Fruit fly (Drosophila melanogaster) whole organism, embryonic: Measurements from ENCODE around the gene CG42487.

Source experiments
- BtbVII ChIP-seq: fragments of 200-800 bp; sonication (Bioruptor generic); optimal IDR thresholded peaks from 3 replicates; lab custom pipeline; 2017; ENCODE audit warnings: missing biosample characterization, mild to moderate bottlenecking, missing genetic modification characterization
- CG10565 ChIP-seq: fragments of 200-800 bp; sonication (Bioruptor generic); optimal IDR thresholded peaks from 3 replicates; lab custom pipeline; 2016; ENCODE audit warnings: missing biosample characterization, mild to moderate bottlenecking, missing genetic modification characterization
- CG10654 ChIP-seq: fragments of 200-800 bp; sonication (Bioruptor generic); optimal IDR thresholded peaks from 2 replicates; lab custom pipeline; 2016; ENCODE audit warnings: missing biosample characterization, missing genetic modification characterization
- CG11696 ChIP-seq: fragments of 200-800 bp; sonication (Bioruptor generic); IDR thresholded peaks from 2 replicates; pipeline ENCODE4 v1.3.6; 2022; ENCODE audit warnings: missing biosample characterization, missing genetic modification characterization
- CG15479 ChIP-seq: fragments of 200-800 bp; sonication (Bioruptor generic); optimal IDR thresholded peaks from 3 replicates; lab custom pipeline; 2019; ENCODE audit warnings: missing biosample characterization, mild to moderate bottlenecking, missing genetic modification characterization, moderate library complexity
- CG17385 ChIP-seq: fragments of 200-800 bp; sonication (Bioruptor generic); optimal IDR thresholded peaks from 3 replicates; lab custom pipeline; 2018; ENCODE audit warnings: missing biosample characterization, mild to moderate bottlenecking, missing genetic modification characterization
- CG1832 ChIP-seq: fragments of 200-800 bp; sonication (Bioruptor generic); optimal IDR thresholded peaks from 2 replicates; lab custom pipeline; 2017; ENCODE audit warnings: missing biosample characterization, mild to moderate bottlenecking, missing genetic modification characterization, inconsistent platforms
- CG2129 ChIP-seq: fragments of 200-800 bp; sonication (Bioruptor generic); IDR thresholded peaks from 2 replicates; pipeline ENCODE4 v1.3.6; 2022; ENCODE audit warnings: missing biosample characterization, missing genetic modification characterization; ENCODE audit not compliant: partially characterized antibody
- CG31441 ChIP-seq: fragments of 200-800 bp; sonication (Bioruptor generic); IDR thresholded peaks from 2 replicates; pipeline ENCODE4 v1.3.6; 2022; ENCODE audit warnings: missing biosample characterization, missing genetic modification characterization
- CG34422 ChIP-seq: fragments of 200-800 bp; sonication (Bioruptor generic); IDR thresholded peaks from 3 replicates; pipeline ENCODE4 v1.3.6; 2022; ENCODE audit warnings: missing biosample characterization, missing genetic modification characterization
- CG6854 ChIP-seq: fragments of 200-800 bp; sonication (Bioruptor generic); optimal IDR thresholded peaks from 3 replicates; lab custom pipeline; 2017; ENCODE audit warnings: missing biosample characterization, mild to moderate bottlenecking, missing genetic modification characterization
- CG9932 ChIP-seq: fragments of 200-800 bp; sonication (Bioruptor generic); IDR thresholded peaks from 2 replicates; pipeline ENCODE4 v1.3.6; 2022; ENCODE audit warnings: missing biosample characterization, missing genetic modification characterization
- CTCF ChIP-seq: fragments of 200-800 bp; sonication (Bioruptor generic); optimal IDR thresholded peaks from 2 replicates; lab custom pipeline; 2017; ENCODE audit warnings: missing biosample characterization, mild to moderate bottlenecking, missing genetic modification characterization, moderate library complexity
- Dbx ChIP-seq: fragments of 200-800 bp; sonication (Bioruptor generic); IDR thresholded peaks from 3 replicates; pipeline ENCODE4 v1.3.6; 2022; ENCODE audit warnings: missing biosample characterization, missing genetic modification characterization
- Dll ChIP-seq: fragments of 200-800 bp; sonication (Bioruptor generic); IDR thresholded peaks from 4 replicates; pipeline ENCODE4 v1.3.6; 2022; ENCODE audit warnings: missing biosample characterization, missing genetic modification characterization; ENCODE audit not compliant: partially characterized antibody
- Gsc ChIP-seq: fragments of 200-800 bp; sonication (Bioruptor generic); IDR thresholded peaks from 2 replicates; pipeline ENCODE4 v1.3.6; 2022; ENCODE audit warnings: missing biosample characterization, missing genetic modification characterization
- HLH54F ChIP-seq: fragments of 200-800 bp; sonication (Bioruptor generic); optimal IDR thresholded peaks from 3 replicates; lab custom pipeline; 2016; ENCODE audit warnings: missing biosample characterization, missing genetic modification characterization
- HmgZ ChIP-seq: fragments of 200-800 bp; sonication (Bioruptor generic); optimal IDR thresholded peaks from 2 replicates; lab custom pipeline; 2018; ENCODE audit warnings: missing biosample characterization, mild to moderate bottlenecking, missing genetic modification characterization
- Lhr ChIP-seq: fragments of 200-800 bp; sonication (Bioruptor generic); optimal IDR thresholded peaks from 3 replicates; lab custom pipeline; 2017; ENCODE audit warnings: mild to moderate bottlenecking, missing biosample characterization, missing genetic modification reagents, missing genetic modification characterization
- MBD-R2 ChIP-seq: fragments of 200-800 bp; sonication (Bioruptor generic); IDR thresholded peaks from 2 replicates; pipeline ENCODE4 v1.3.6; 2022; ENCODE audit warnings: missing biosample characterization, missing genetic modification characterization
- MESR4 ChIP-seq: fragments of 200-800 bp; sonication (Bioruptor generic); optimal IDR thresholded peaks from 2 replicates; lab custom pipeline; 2018; ENCODE audit warnings: missing biosample characterization, mild to moderate bottlenecking, missing genetic modification characterization, moderate library complexity
- MTF-1 ChIP-seq: fragments of 200-800 bp; sonication (Bioruptor generic); optimal IDR thresholded peaks from 2 replicates; lab custom pipeline; 2018; ENCODE audit warnings: missing biosample characterization, mild to moderate bottlenecking, missing genetic modification characterization, borderline replicate concordance
- Mes4 ChIP-seq: fragments of 200-800 bp; sonication (Bioruptor generic); optimal IDR thresholded peaks from 2 replicates; lab custom pipeline; 2016; ENCODE audit warnings: missing biosample characterization, missing genetic modification characterization
- Optix ChIP-seq: fragments of 200-800 bp; sonication (Bioruptor generic); IDR thresholded peaks from 3 replicates; pipeline ENCODE4 v1.3.6; 2022; ENCODE audit warnings: missing biosample characterization, missing genetic modification characterization
- Ravus ChIP-seq: fragments of 200-800 bp; sonication (Bioruptor generic); IDR thresholded peaks from 2 replicates; pipeline ENCODE4 v1.3.6; 2022; ENCODE audit warnings: missing biosample characterization, missing genetic modification characterization
- Scr ChIP-seq: fragments of 200-800 bp; sonication (Bioruptor generic); IDR thresholded peaks from 2 replicates; pipeline ENCODE4 v1.3.6; 2022; ENCODE audit warnings: missing biosample characterization, missing genetic modification characterization; ENCODE audit not compliant: partially characterized antibody
- Sry-β ChIP-seq: fragments of 200-800 bp; sonication (Bioruptor generic); optimal IDR thresholded peaks from 2 replicates; lab custom pipeline; 2018; ENCODE audit warnings: missing biosample characterization, mild to moderate bottlenecking, missing genetic modification characterization, moderate library complexity
- Sry-δ ChIP-seq: fragments of 200-800 bp; sonication (Bioruptor generic); optimal IDR thresholded peaks from 2 replicates; lab custom pipeline; 2016; ENCODE audit warnings: missing biosample characterization, missing genetic modification characterization
- ash1 ChIP-seq: fragments of 200-800 bp; sonication (Bioruptor generic); optimal IDR thresholded peaks from 2 replicates; lab custom pipeline; 2018; ENCODE audit warnings: missing biosample characterization, mild to moderate bottlenecking, missing genetic modification characterization
- cas ChIP-seq: fragments of 200-800 bp; sonication (Bioruptor generic); IDR thresholded peaks from 2 replicates; pipeline ENCODE4 v1.3.6; 2022; ENCODE audit warnings: missing biosample characterization, missing genetic modification characterization
- dati ChIP-seq: fragments of 200-800 bp; sonication (Bioruptor generic); IDR thresholded peaks from 2 replicates; pipeline ENCODE4 v1.3.6; 2022; ENCODE audit warnings: missing biosample characterization, missing genetic modification characterization
- dm ChIP-seq: fragments of 200-800 bp; sonication (Bioruptor generic); optimal IDR thresholded peaks from 3 replicates; lab custom pipeline; 2016; ENCODE audit warnings: missing biosample characterization, missing genetic modification characterization
- eve ChIP-seq, 2 experiments: fragments of >200 bp; optimal IDR thresholded peaks; 2 replicates each; lab custom pipeline; 2017; ENCODE audit warnings: missing biosample characterization in 2 of 2, missing genetic modification characterization in 2 of 2
- ewg ChIP-seq: fragments of 200-800 bp; sonication (Bioruptor generic); optimal IDR thresholded peaks from 3 replicates; lab custom pipeline; 2017; ENCODE audit warnings: mild to moderate bottlenecking, missing biosample characterization, missing genetic modification reagents, missing genetic modification characterization
- fd96Cb ChIP-seq: fragments of 200-800 bp; sonication (Bioruptor generic); optimal IDR thresholded peaks from 2 replicates; lab custom pipeline; 2018; ENCODE audit warnings: missing biosample characterization, mild to moderate bottlenecking, missing genetic modification characterization, moderate library complexity
- gfzf ChIP-seq: fragments of 200-800 bp; sonication (Bioruptor generic); optimal IDR thresholded peaks from 2 replicates; lab custom pipeline; 2016; ENCODE audit warnings: missing biosample characterization, mild to moderate bottlenecking, missing genetic modification characterization, moderate library complexity
- ham ChIP-seq: fragments of 200-800 bp; sonication (Bioruptor generic); IDR thresholded peaks from 2 replicates; pipeline ENCODE4 v1.3.6; 2022; ENCODE audit warnings: missing biosample characterization, missing genetic modification characterization
- nerfin-2 ChIP-seq: fragments of 200-800 bp; sonication (Bioruptor generic); IDR thresholded peaks from 2 replicates; pipeline ENCODE4 v1.3.6; 2022; ENCODE audit warnings: missing biosample characterization, missing genetic modification characterization; ENCODE audit not compliant: partially characterized antibody
- p53 ChIP-seq: fragments of 200-800 bp; sonication (Bioruptor generic); optimal IDR thresholded peaks from 2 replicates; lab custom pipeline; 2016; ENCODE audit warnings: missing biosample characterization, missing genetic modification characterization
- prd ChIP-seq, 3 experiments: fragments of >200 bp in 2 of 3; fragments of 200-800 bp in 1 of 3; sonication (Bioruptor generic) in 1 of 3; optimal IDR thresholded peaks in 2 of 3; IDR thresholded peaks in 1 of 3; 2 replicates in 2 of 3; 3 replicates in 1 of 3; pipeline versions ENCODE4 v1.3.6 to Lab custom; 2017 to 2022; ENCODE audit warnings: missing biosample characterization in 1 of 3, missing genetic modification characterization in 1 of 3
- ranshi ChIP-seq: fragments of 200-800 bp; sonication (Bioruptor generic); IDR thresholded peaks from 2 replicates; pipeline ENCODE4 v1.3.6; 2022; ENCODE audit warnings: missing biosample characterization, missing genetic modification characterization
- run ChIP-seq: fragments of 200-800 bp; sonication (Bioruptor generic); optimal IDR thresholded peaks from 3 replicates; lab custom pipeline; 2018; ENCODE audit warnings: missing biosample characterization, mild to moderate bottlenecking, missing genetic modification characterization
- sens ChIP-seq: fragments of 200-800 bp; sonication (Bioruptor generic); peaks from one replicate; lab custom pipeline; 2016; ENCODE audit warnings: missing biosample characterization, missing genetic modification characterization
- seq ChIP-seq: fragments of 200-800 bp; sonication (Bioruptor generic); IDR thresholded peaks from 2 replicates; pipeline ENCODE4 v1.3.6; 2022; ENCODE audit warnings: missing biosample characterization, missing genetic modification characterization
- so ChIP-seq: fragments of 200-800 bp; sonication (Bioruptor generic); IDR thresholded peaks from 3 replicates; pipeline ENCODE4 v1.3.6; 2022; ENCODE audit warnings: missing biosample characterization, missing genetic modification characterization
- sob ChIP-seq: fragments of 200-800 bp; sonication (Bioruptor generic); IDR thresholded peaks from 2 replicates; pipeline ENCODE4 v1.3.6; 2022; ENCODE audit warnings: missing biosample characterization, missing genetic modification characterization
- trh ChIP-seq: fragments of 200-800 bp; sonication (Bioruptor generic); optimal IDR thresholded peaks from 2 replicates; lab custom pipeline; 2016; ENCODE audit warnings: missing biosample characterization, missing genetic modification characterization
- wdn ChIP-seq: fragments of 200-800 bp; sonication (Bioruptor generic); IDR thresholded peaks from 2 replicates; pipeline ENCODE4 v1.3.6; 2022; ENCODE audit warnings: missing biosample characterization, missing genetic modification characterization

CG42487 gene

DNA sequence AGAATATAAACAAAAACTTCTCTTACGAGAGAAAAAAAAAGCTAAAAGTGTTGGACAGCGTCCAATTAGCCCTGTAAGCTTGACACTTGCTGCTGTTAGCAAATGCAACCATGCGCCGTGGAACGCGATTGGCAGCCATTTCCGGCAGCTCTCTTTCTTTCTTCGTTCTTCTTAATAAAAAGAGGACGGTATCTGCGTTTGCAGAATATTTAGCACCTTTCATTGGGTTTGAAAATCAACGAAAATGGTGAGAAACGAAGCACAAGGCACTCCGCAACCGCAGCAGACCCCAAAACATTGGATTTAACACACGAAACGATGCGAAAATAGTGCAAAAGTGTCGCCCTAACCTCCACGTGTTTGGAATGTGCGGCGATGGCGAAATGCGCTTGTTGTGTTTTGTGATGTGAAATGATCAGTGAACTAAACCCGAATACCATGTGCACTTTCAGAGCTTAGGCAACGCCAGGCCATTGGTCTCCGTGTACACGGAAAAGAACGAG, 36.3 kb downstream of the CG42487 start, which contains the start of gene RpL4 (continued):
- no peak for TF ChIP-seq Gsc (GFP tag; lab: Robert Waterston, UW)
- TF ChIP-seq run (tag; lab: Kevin White, UChicago), result peak; percentile 33
- peak; percentile 75 for TF ChIP-seq HLH54F (GFP tag; lab: Kevin White, UChicago)
- TF ChIP-seq CG31441 (GFP tag; lab: Robert Waterston, UW), result peak; percentile 82
- TF ChIP-seq cas (GFP tag; lab: Robert Waterston, UW), result peak; percentile 53
- TF ChIP-seq Ravus (GFP tag; lab: Robert Waterston, UW), result no peak; the same call in 1 of the 2 replicates
- TF ChIP-seq CG9932 (GFP tag; lab: Robert Waterston, UW), result peak; percentile 65
- peak; percentile 45 for TF ChIP-seq CTCF (GFP tag; lab: Kevin White, UChicago)
- TF ChIP-seq Dll (GFP tag; lab: Robert Waterston, UW), result no peak
- TF ChIP-seq so (GFP tag; lab: Robert Waterston, UW), result peak; percentile 70; the same call in 2 of the 3 replicates
- no peak for TF ChIP-seq CG2129 (GFP tag; lab: Robert Waterston, UW)
- no peak for TF ChIP-seq CG1832 (GFP tag; lab: Kevin White, UChicago)
- no peak for TF ChIP-seq prd (optimal IDR thresholded peaks at IDR 0.05; lab: Kevin White, UChicago)
- TF ChIP-seq prd (GFP tag; IDR thresholded peaks at IDR 0.05; lab: Robert Waterston, UW), result peak; percentile 48; the same call in 2 of the 3 replicates
- peak; percentile 74 for TF ChIP-seq CG11696 (GFP tag; lab: Robert Waterston, UW)
- TF ChIP-seq ash1 (GFP tag; lab: Kevin White, UChicago), result peak; percentile 64
- TF ChIP-seq dati (GFP tag; lab: Robert Waterston, UW), result peak; percentile 56
- peak; percentile 83 for TF ChIP-seq CG6854 (GFP tag; lab: Kevin White, UChicago)
- TF ChIP-seq nerfin-2 (GFP tag; lab: Robert Waterston, UW), result no peak
- no peak for TF ChIP-seq Optix (GFP tag; lab: Robert Waterston, UW)
- TF ChIP-seq sob (GFP tag; lab: Robert Waterston, UW), result peak; percentile 81
- TF ChIP-seq Dbx (GFP tag; lab: Robert Waterston, UW), result peak; percentile 80

DNA sequence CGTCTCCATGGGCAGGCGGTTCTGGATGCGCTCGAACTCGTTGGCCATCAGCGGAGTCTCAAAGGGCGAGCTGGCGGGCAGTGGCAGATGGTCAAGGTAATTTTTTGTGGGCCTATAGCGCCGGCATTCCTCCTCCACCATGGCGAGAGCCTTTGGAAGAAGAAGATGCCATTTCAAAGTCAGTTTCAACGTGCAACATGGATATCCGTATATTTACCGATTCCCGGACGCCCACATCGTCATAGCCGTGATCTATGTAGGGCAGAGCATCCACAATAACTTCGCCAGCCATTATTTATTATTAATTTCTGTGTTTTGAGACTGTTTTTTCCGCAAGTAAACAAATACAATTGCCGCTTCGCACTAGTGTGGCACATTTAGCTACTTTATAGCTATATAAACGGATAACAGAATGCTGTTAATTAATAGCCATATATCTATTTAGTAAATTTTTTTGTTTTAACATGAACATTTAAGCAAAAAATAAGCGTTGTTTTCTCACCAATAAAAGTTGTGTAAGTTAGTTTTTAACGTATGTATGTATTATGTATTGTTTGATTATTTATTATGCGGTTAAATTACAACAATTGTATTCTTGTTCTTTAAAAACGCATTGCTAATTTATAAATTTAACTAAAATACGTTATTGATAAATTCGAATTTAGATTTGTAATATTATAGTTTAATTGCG, 36.9 kb downstream of the CG42487 start, which contains the start of gene BCAS2:
Gene BCAS2 (minus strand): TSS at position 375 of the 691 bp plus-strand sequence.
- TF ChIP-seq MBD-R2 (peak; percentile 64), HmgZ (tag; lab: Kevin White, UChicago) (no peak), ham (GFP tag; lab: Robert Waterston, UW) (no peak), CG10654 (no peak), seq (no peak), trh (GFP tag; lab: Kevin White, UChicago) (no peak), dm (GFP tag; lab: Kevin White, UChicago) (no peak), ewg (GFP tag; lab: Kevin White, UChicago) (no peak), MTF-1 (GFP tag; lab: Kevin White, UChicago) (no peak), run (tag; lab: Kevin White, UChicago) (no peak), Scr (no peak), ranshi (GFP tag; lab: Robert Waterston, UW) (no peak), Sry-β (GFP tag; lab: Kevin White, UChicago) (peak; percentile 89), CG15479 (GFP tag; lab: Kevin White, UChicago) (no peak), CG10565 (GFP tag; lab: Kevin White, UChicago) (no peak), wdn (no peak), gfzf (GFP tag; lab: Kevin White, UChicago) (no peak), fd96Cb (tag; lab: Kevin White, UChicago) (no peak), Mes4 (GFP tag; lab: Kevin White, UChicago) (no peak), BtbVII (GFP tag; lab: Kevin White, UChicago) (no peak), Sry-δ (no peak), MESR4 (peak; percentile 55), sens (no peak), Lhr (GFP tag; lab: Kevin White, UChicago) (no peak), so (GFP tag; lab: Robert Waterston, UW) (no peak), p53 (GFP tag; lab: Kevin White, UChicago) (no peak), CG17385 (GFP tag; lab: Kevin White, UChicago) (peak; percentile 68), eve (GFP tag; optimal IDR thresholded peaks at IDR 0.05; lab: Kevin White, UChicago) (no peak), CG34422 (0 out of 3 replicates have a peak, but pooled peaks have one; percentile 26)
